Fruit fly (Drosophila melanogaster) whole organism: ENCODE results near the gene Crg-1.

Experiments used
- CG8478 ChIP-seq: fragments of >200 bp; optimal IDR thresholded peaks from 2 replicates; lab custom pipeline; 2018; ENCODE audit warnings: inconsistent platforms
- Dll ChIP-seq: fragments of >200 bp; optimal IDR thresholded peaks from 2 replicates; lab custom pipeline; 2017
- pan ChIP-seq: fragments of >200 bp; optimal IDR thresholded peaks from 2 replicates; lab custom pipeline; 2017
- usp ChIP-seq: fragments of >200 bp; optimal IDR thresholded peaks from 2 replicates; lab custom pipeline; 2017; ENCODE audit warnings: missing biosample characterization, missing genetic modification characterization, mixed read lengths

dm6 chrX:3778135-3778951, 14.7 kb upstream of the Crg-1 start:
- TF ChIP-seq usp (GFP tag; lab: Kevin White, UChicago): no peak
- peak; percentile 24 for TF ChIP-seq Dll (lab: Kevin White, UChicago)
- no peak for TF ChIP-seq CG8478 (lab: Kevin White, UChicago)
- no peak for TF ChIP-seq pan (lab: Kevin White, UChicago)
